Worm (Caenorhabditis elegans) whole organism, L1 larva: ENCODE data around the gene pgph-1.

Source experiments
- ama-1 ChIP-seq: fragments of 150-350 bp; optimal IDR thresholded peaks from 2 replicates; lab custom pipeline; 2014
- ceh-82 ChIP-seq, 3 experiments: fragments of 150-350 bp in 1 of 3; sonication (generic microtip) in 2 of 3; optimal IDR thresholded peaks; 2 replicates each; lab custom pipeline; 2014 to 2017; ENCODE audit warnings: missing biosample characterization in 3 of 3, missing genetic modification characterization in 3 of 3
- ets-5 ChIP-seq: fragments of 200-800 bp; sonication (Bioruptor generic); IDR thresholded peaks from 2 replicates; pipeline ENCODE4 v1.3.6; 2022; ENCODE audit warnings: missing genetic modification characterization, missing compliant biosample characterization
- fkh-10 ChIP-seq: sonication (generic microtip); optimal IDR thresholded peaks from 2 replicates; lab custom pipeline; 2017; ENCODE audit warnings: missing biosample characterization, missing genetic modification reagents, missing genetic modification characterization
- lin-13 ChIP-seq: fragments of 150-350 bp; optimal IDR thresholded peaks from 2 replicates; lab custom pipeline; 2014; ENCODE audit warnings: missing biosample characterization, missing genetic modification reagents, missing genetic modification characterization
- lin-39 ChIP-seq: fragments of 150-350 bp; optimal IDR thresholded peaks from 2 replicates; lab custom pipeline; 2014; ENCODE audit warnings: missing biosample characterization, missing genetic modification reagents, missing genetic modification characterization
- nhr-12 ChIP-seq: sonication (generic microtip); optimal IDR thresholded peaks from 2 replicates; lab custom pipeline; 2017; ENCODE audit warnings: missing biosample characterization, missing genetic modification characterization
- nhr-237 ChIP-seq: fragments of 150-350 bp; optimal IDR thresholded peaks from 2 replicates; lab custom pipeline; 2014; ENCODE audit warnings: missing biosample characterization, missing genetic modification characterization
- nhr-77 ChIP-seq: fragments of 150-350 bp; optimal IDR thresholded peaks from 2 replicates; lab custom pipeline; 2014; ENCODE audit warnings: missing biosample characterization, missing genetic modification characterization
- pag-3 ChIP-seq: sonication (generic microtip); optimal IDR thresholded peaks from 2 replicates; lab custom pipeline; 2017; ENCODE audit warnings: missing genetic modification characterization, mild to moderate bottlenecking, missing compliant biosample characterization, antibody characterized with exemption, borderline replicate concordance; ENCODE audit not compliant: insufficient read depth
- pqm-1 ChIP-seq: sonication (generic microtip); optimal IDR thresholded peaks from 3 replicates; lab custom pipeline; 2017; ENCODE audit warnings: missing biosample characterization, missing genetic modification characterization
- unc-130 ChIP-seq: fragments of 150-350 bp; optimal IDR thresholded peaks from 2 replicates; lab custom pipeline; 2017; ENCODE audit warnings: missing biosample characterization, missing genetic modification characterization, inconsistent platforms
- xbp-1 ChIP-seq: sonication (generic microtip); optimal IDR thresholded peaks from 2 replicates; lab custom pipeline; 2016; ENCODE audit warnings: missing genetic modification characterization, missing compliant biosample characterization
- ztf-11 ChIP-seq, 2 experiments: sonication (generic microtip); optimal IDR thresholded peaks; 2 replicates each; lab custom pipeline; 2016 to 2017; ENCODE audit warnings: missing genetic modification characterization in 2 of 2, missing biosample characterization in 1 of 2, missing compliant biosample characterization in 1 of 2

- TF ChIP-seq fkh-10 (GFP tag; lab: Kevin White, UChicago) (no peak), nhr-237 (no peak), ztf-11 (tag; optimal IDR thresholded peaks at IDR 0.05; lab: Kevin White, UChicago) (no peak), ets-5 (GFP tag; lab: Robert Waterston, UW) (no peak), lin-13 (GFP tag; lab: Kevin White, UChicago) (no peak), nhr-77 (tag; lab: Kevin White, UChicago) (no peak), lin-39 (tag; lab: Kevin White, UChicago) (no peak), pag-3 (no peak), nhr-12 (tag; lab: Kevin White, UChicago) (no peak), pqm-1 (tag; lab: Kevin White, UChicago) (no peak), ama-1 (lab: Kevin White, UChicago) (no peak), unc-130 (no peak), ceh-82 (tag; optimal IDR thresholded peaks at IDR 0.05; lab: Kevin White, UChicago) (no peak), xbp-1 (tag; lab: Kevin White, UChicago) (no peak)
Observed at ce11 chrV:5763787-5764186, 10.5 kb upstream of the pgph-1 start, which contains the start of gene pgph-3.
